Fruit fly (Drosophila melanogaster) whole organism, embryonic: ENCODE data around the gene CG33282.
A peak's percentile ranks its signal among the peaks of the same experiment; 100 is the strongest.

Experiments used
- Atf6 ChIP-seq: fragments of 200-800 bp; sonication (Bioruptor generic); IDR thresholded peaks from 2 replicates; pipeline ENCODE4 v1.3.6; 2022; ENCODE audit warnings: missing biosample characterization, missing genetic modification characterization
- B-H1 ChIP-seq: fragments of 200-800 bp; sonication (Bioruptor generic); IDR thresholded peaks from 3 replicates; pipeline ENCODE4 v1.3.6; 2022; ENCODE audit warnings: missing biosample characterization, missing genetic modification characterization
- CG10274 ChIP-seq: fragments of 200-800 bp; sonication (Bioruptor generic); optimal IDR thresholded peaks from 3 replicates; lab custom pipeline; 2017; ENCODE audit warnings: missing biosample characterization, mild to moderate bottlenecking, missing genetic modification characterization
- CG11247 ChIP-seq: fragments of 200-800 bp; sonication (Bioruptor generic); IDR thresholded peaks from 2 replicates; pipeline ENCODE4 v1.3.6; 2022; ENCODE audit warnings: missing biosample characterization, missing genetic modification characterization
- CG12236 ChIP-seq: fragments of 200-800 bp; sonication (Bioruptor generic); optimal IDR thresholded peaks from 2 replicates; lab custom pipeline; 2016; ENCODE audit warnings: missing biosample characterization, missing genetic modification characterization
- CG12299 ChIP-seq: fragments of 200-800 bp; sonication (Bioruptor generic); optimal IDR thresholded peaks from 2 replicates; lab custom pipeline; 2018; ENCODE audit warnings: missing biosample characterization, mild to moderate bottlenecking, missing genetic modification characterization
- CG14441 ChIP-seq: fragments of 200-800 bp; sonication (Bioruptor generic); IDR thresholded peaks from 2 replicates; pipeline ENCODE4 v1.3.6; 2022; ENCODE audit warnings: missing biosample characterization, missing genetic modification characterization
- CG15073 ChIP-seq: fragments of 200-800 bp; sonication (Bioruptor generic); optimal IDR thresholded peaks from 2 replicates; lab custom pipeline; 2016; ENCODE audit warnings: missing biosample characterization, missing genetic modification characterization
- CG1602 ChIP-seq: fragments of 200-800 bp; sonication (Bioruptor generic); optimal IDR thresholded peaks from 3 replicates; lab custom pipeline; 2016; ENCODE audit warnings: missing biosample characterization, missing genetic modification characterization
- CG1603 ChIP-seq: fragments of 200-800 bp; sonication (Bioruptor generic); optimal IDR thresholded peaks from 2 replicates; lab custom pipeline; 2019; ENCODE audit warnings: missing biosample characterization, mild to moderate bottlenecking, missing genetic modification characterization, moderate library complexity
- CG17829 ChIP-seq: fragments of 200-800 bp; optimal IDR thresholded peaks from 2 replicates; lab custom pipeline; 2019; ENCODE audit warnings: missing biosample characterization, mild to moderate bottlenecking, missing genetic modification characterization, moderate library complexity
- CG3163 ChIP-seq: fragments of 200-800 bp; sonication (Bioruptor generic); optimal IDR thresholded peaks from 3 replicates; lab custom pipeline; 2016; ENCODE audit warnings: missing biosample characterization, missing genetic modification characterization
- CG32532 ChIP-seq: fragments of 200-800 bp; sonication (Bioruptor generic); IDR thresholded peaks from 2 replicates; pipeline ENCODE4 v1.3.6; 2022; ENCODE audit warnings: missing biosample characterization, missing genetic modification characterization
- CG32767 ChIP-seq: fragments of 200-800 bp; sonication (Bioruptor generic); IDR thresholded peaks from 2 replicates; pipeline ENCODE4 v1.3.6; 2022; ENCODE audit warnings: missing biosample characterization, missing genetic modification characterization
- CG3407 ChIP-seq: fragments of 200-800 bp; sonication (Bioruptor generic); optimal IDR thresholded peaks from 2 replicates; lab custom pipeline; 2018; ENCODE audit warnings: missing biosample characterization, mild to moderate bottlenecking, missing genetic modification characterization
- CG3838 ChIP-seq: fragments of 200-800 bp; sonication (Bioruptor generic); optimal IDR thresholded peaks from 3 replicates; lab custom pipeline; 2016; ENCODE audit warnings: missing biosample characterization, missing genetic modification characterization
- CG43689 ChIP-seq: fragments of 200-800 bp; sonication (Bioruptor generic); IDR thresholded peaks from 2 replicates; pipeline ENCODE4 v1.3.6; 2022; ENCODE audit warnings: missing biosample characterization, missing genetic modification characterization
- CG4730 ChIP-seq: fragments of 200-800 bp; sonication (Bioruptor generic); IDR thresholded peaks from 2 replicates; pipeline ENCODE4 v1.3.6; 2022; ENCODE audit warnings: missing biosample characterization, missing genetic modification characterization
- CG6683 ChIP-seq: fragments of 200-800 bp; sonication (Bioruptor generic); optimal IDR thresholded peaks from 2 replicates; lab custom pipeline; 2017; ENCODE audit warnings: missing biosample characterization, mild to moderate bottlenecking, missing genetic modification characterization, missing genetic modification reagents
- CG6791 ChIP-seq: fragments of 200-800 bp; sonication (Bioruptor generic); IDR thresholded peaks from 3 replicates; pipeline ENCODE4 v1.3.6; 2022; ENCODE audit warnings: missing biosample characterization, missing genetic modification characterization; ENCODE audit not compliant: partially characterized antibody
- CG9727 ChIP-seq: fragments of 200-800 bp; sonication (Bioruptor generic); optimal IDR thresholded peaks from 3 replicates; lab custom pipeline; 2017; ENCODE audit warnings: missing biosample characterization, mild to moderate bottlenecking, missing genetic modification characterization
- D19A ChIP-seq: fragments of 200-800 bp; optimal IDR thresholded peaks from 3 replicates; lab custom pipeline; 2019; ENCODE audit warnings: missing biosample characterization, mild to moderate bottlenecking, missing genetic modification characterization, moderate library complexity
- D19B ChIP-seq: fragments of 200-800 bp; sonication (Bioruptor generic); optimal IDR thresholded peaks from 2 replicates; lab custom pipeline; 2017; ENCODE audit warnings: missing biosample characterization, mild to moderate bottlenecking, missing genetic modification characterization
- Dip2 ChIP-seq: fragments of 200-800 bp; sonication (Bioruptor generic); IDR thresholded peaks from 2 replicates; pipeline ENCODE4 v1.3.6; 2022; ENCODE audit warnings: missing biosample characterization, missing genetic modification characterization
- Dref ChIP-seq: fragments of 200-800 bp; sonication (Bioruptor generic); IDR thresholded peaks from 2 replicates; pipeline ENCODE4 v1.3.6; 2022; ENCODE audit warnings: missing biosample characterization, missing genetic modification characterization
- Drgx ChIP-seq: fragments of 200-800 bp; sonication (Bioruptor generic); IDR thresholded peaks from 2 replicates; pipeline ENCODE4 v1.3.6; 2022; ENCODE audit warnings: missing biosample characterization, missing genetic modification characterization
- Eip74EF ChIP-seq, 2 experiments: fragments of 200-800 bp in 1 of 2; fragments of >200 bp in 1 of 2; sonication (Bioruptor generic) in 1 of 2; optimal IDR thresholded peaks; 2 replicates each; lab custom pipeline; 2017 to 2019; ENCODE audit warnings: missing biosample characterization in 2 of 2, missing genetic modification characterization in 2 of 2, mild to moderate bottlenecking in 1 of 2, moderate library complexity in 1 of 2
- Lim3 ChIP-seq: fragments of 200-800 bp; sonication (Bioruptor generic); IDR thresholded peaks from 2 replicates; pipeline ENCODE4 v1.3.6; 2022; ENCODE audit warnings: missing biosample characterization, missing genetic modification characterization
- Med ChIP-seq: fragments of 200-800 bp; sonication (Bioruptor generic); peaks from one replicate; lab custom pipeline; 2016; ENCODE audit warnings: missing biosample characterization, missing genetic modification characterization, mild to moderate bottlenecking, inconsistent platforms, moderate library complexity
- Taf1 ChIP-seq: fragments of 200-800 bp; sonication (Bioruptor generic); IDR thresholded peaks from 2 replicates; pipeline ENCODE4 v1.3.6; 2022; ENCODE audit warnings: missing biosample characterization, missing genetic modification characterization
- amos ChIP-seq: fragments of 200-800 bp; sonication (Bioruptor generic); IDR thresholded peaks from 2 replicates; pipeline ENCODE4 v1.3.6; 2022; ENCODE audit warnings: missing biosample characterization, missing genetic modification characterization; ENCODE audit not compliant: partially characterized antibody
- ara ChIP-seq: fragments of 200-800 bp; sonication (Bioruptor generic); IDR thresholded peaks from 2 replicates; pipeline ENCODE4 v1.3.6; 2022; ENCODE audit warnings: missing biosample characterization, missing genetic modification characterization
- chif ChIP-seq, 2 experiments: fragments of 200-800 bp; sonication (Bioruptor generic); optimal IDR thresholded peaks; 3 replicates each; lab custom pipeline; 2016; ENCODE audit warnings: missing biosample characterization in 2 of 2, missing genetic modification characterization in 2 of 2
- chinmo ChIP-seq: fragments of 200-800 bp; sonication (Bioruptor generic); IDR thresholded peaks from 4 replicates; pipeline ENCODE4 v1.3.6; 2022; ENCODE audit warnings: missing biosample characterization, missing genetic modification characterization; ENCODE audit not compliant: partially characterized antibody
- da ChIP-seq: fragments of 200-800 bp; sonication (Bioruptor generic); optimal IDR thresholded peaks from 2 replicates; lab custom pipeline; 2016; ENCODE audit warnings: missing biosample characterization, missing genetic modification characterization
- dpn ChIP-seq, 2 experiments: fragments of 200-800 bp; sonication (Bioruptor generic); optimal IDR thresholded peaks; 3 replicates each; lab custom pipeline; 2016; ENCODE audit warnings: missing biosample characterization in 2 of 2, missing genetic modification characterization in 2 of 2
- dysf ChIP-seq: fragments of 200-800 bp; sonication (Bioruptor generic); IDR thresholded peaks from 3 replicates; pipeline ENCODE4 v1.3.6; 2022; ENCODE audit warnings: missing biosample characterization, missing genetic modification characterization
- fu2 ChIP-seq: fragments of 200-800 bp; sonication (Bioruptor generic); optimal IDR thresholded peaks from 2 replicates; lab custom pipeline; 2016; ENCODE audit warnings: missing biosample characterization, missing genetic modification characterization
- gem ChIP-seq: fragments of 200-800 bp; sonication (Bioruptor generic); optimal IDR thresholded peaks from 2 replicates; lab custom pipeline; 2019; ENCODE audit warnings: missing biosample characterization, mild to moderate bottlenecking, missing genetic modification characterization, moderate library complexity
- gfzf ChIP-seq: fragments of 200-800 bp; sonication (Bioruptor generic); optimal IDR thresholded peaks from 2 replicates; lab custom pipeline; 2016; ENCODE audit warnings: missing biosample characterization, mild to moderate bottlenecking, missing genetic modification characterization, moderate library complexity
- insv ChIP-seq, 2 experiments: fragments of 200-800 bp; sonication (Bioruptor generic); optimal IDR thresholded peaks; 3 replicates each; lab custom pipeline; 2016 to 2018; ENCODE audit warnings: missing biosample characterization in 2 of 2, missing genetic modification characterization in 2 of 2
- nom ChIP-seq: fragments of 200-800 bp; sonication (Bioruptor generic); optimal IDR thresholded peaks from 2 replicates; lab custom pipeline; 2017; ENCODE audit warnings: missing biosample characterization, missing genetic modification characterization, mild to moderate bottlenecking, moderate library complexity, missing genetic modification reagents
- rib ChIP-seq: fragments of 200-800 bp; sonication (Bioruptor generic); IDR thresholded peaks from 2 replicates; pipeline ENCODE4 v1.3.6; 2022; ENCODE audit warnings: missing biosample characterization, missing genetic modification characterization
- sqz ChIP-seq: fragments of 200-800 bp; sonication (Bioruptor generic); optimal IDR thresholded peaks from 3 replicates; lab custom pipeline; 2018; ENCODE audit warnings: missing biosample characterization, mild to moderate bottlenecking, missing genetic modification characterization
- tll ChIP-seq, 2 experiments: fragments of 200-800 bp in 1 of 2; fragments of >200 bp in 1 of 2; sonication (Bioruptor generic) in 1 of 2; optimal IDR thresholded peaks; 2 replicates each; lab custom pipeline; 2017 to 2019; ENCODE audit warnings: missing biosample characterization in 2 of 2, missing genetic modification characterization in 2 of 2, mild to moderate bottlenecking in 1 of 2, moderate library complexity in 1 of 2
- wek ChIP-seq: fragments of 200-800 bp; sonication (Bioruptor generic); optimal IDR thresholded peaks from 3 replicates; lab custom pipeline; 2018; ENCODE audit warnings: missing biosample characterization, mild to moderate bottlenecking, missing genetic modification characterization, moderate library complexity
- zen2 ChIP-seq: fragments of 200-800 bp; sonication (Bioruptor generic); IDR thresholded peaks from 3 replicates; pipeline ENCODE4 v1.3.6; 2022; ENCODE audit warnings: missing biosample characterization, missing genetic modification characterization; ENCODE audit not compliant: partially characterized antibody

Gene CG33282

dm6 chr2L:3302958-3303842 is 24.5 kb upstream of the CG33282 start, which contains the start of gene CG9663 (continued):
- peak; percentile 61 for TF ChIP-seq Drgx
- no peak for TF ChIP-seq CG3838 (GFP tag; lab: Kevin White, UChicago)
- peak; percentile 6 for TF ChIP-seq CG9727 (GFP tag; lab: Kevin White, UChicago)
- TF ChIP-seq B-H1 = peak; percentile 28; the same call in 1 of the 3 replicates
- peak; percentile 91 for TF ChIP-seq gfzf (GFP tag; lab: Kevin White, UChicago)
- TF ChIP-seq gem (tag; lab: Kevin White, UChicago) = peak; percentile 5
- TF ChIP-seq CG12299 (tag; lab: Kevin White, UChicago) = no peak
- TF ChIP-seq CG14441 (GFP tag; lab: Robert Waterston, UW) = no peak; the same call in 1 of the 2 replicates
- TF ChIP-seq Dip2 (GFP tag; lab: Robert Waterston, UW) = no peak
- peak; percentile 94 for TF ChIP-seq nom (GFP tag; lab: Kevin White, UChicago)
- no peak for TF ChIP-seq da (GFP tag; lab: Kevin White, UChicago)
- 0 out of 2 replicates have a peak, but pooled peaks have one; percentile 23 for TF ChIP-seq ara (GFP tag; lab: Robert Waterston, UW)
- TF ChIP-seq CG32532 (GFP tag; lab: Robert Waterston, UW) = 0 out of 2 replicates have a peak, but pooled peaks have one; percentile 46
- 0 out of 2 replicates have a peak, but pooled peaks have one; percentile 30 for TF ChIP-seq Taf1 (GFP tag; lab: Robert Waterston, UW)
- TF ChIP-seq Eip74EF (GFP tag; optimal IDR thresholded peaks at IDR 0.05; lab: Kevin White, UChicago) = peak in 1 of 2 experiments; percentile 5
- TF ChIP-seq CG6791 (GFP tag; lab: Robert Waterston, UW) = peak; percentile 65; the same call in 2 of the 3 replicates
- TF ChIP-seq CG10274 (GFP tag; lab: Kevin White, UChicago) = no peak
- TF ChIP-seq sqz (GFP tag; lab: Kevin White, UChicago) = peak; percentile 100
- no peak for TF ChIP-seq CG3407 (GFP tag; lab: Kevin White, UChicago)
- TF ChIP-seq CG43689 (GFP tag; lab: Robert Waterston, UW) = no peak
- TF ChIP-seq Dref (GFP tag; lab: Robert Waterston, UW) = peak; percentile 82
- no peak for TF ChIP-seq wek
- no peak for TF ChIP-seq Lim3 (GFP tag; lab: Robert Waterston, UW)
- peak; percentile 46; the same call in 1 of the 2 replicates for TF ChIP-seq amos (GFP tag; lab: Robert Waterston, UW)
- TF ChIP-seq Med (GFP tag; lab: Kevin White, UChicago) = peak; percentile 74
- no peak for TF ChIP-seq dysf (GFP tag; lab: Robert Waterston, UW)
- no peak for TF ChIP-seq chif (GFP tag; optimal IDR thresholded peaks at IDR 0.05; lab: Kevin White, UChicago)
- TF ChIP-seq CG12236 (GFP tag; lab: Kevin White, UChicago) = no peak
- TF ChIP-seq CG6683 = no peak
- peak; percentile 14 to 34 for TF ChIP-seq dpn (GFP tag; optimal IDR thresholded peaks at IDR 0.05; lab: Kevin White, UChicago)
- TF ChIP-seq CG15073 = peak; percentile 25
- no peak for TF ChIP-seq fu2 (GFP tag; lab: Kevin White, UChicago)
- peak; percentile 9 for TF ChIP-seq CG17829 (tag; lab: Kevin White, UChicago)
- TF ChIP-seq D19B (GFP tag; lab: Kevin White, UChicago) = no peak
- peak in 1 of 2 experiments; percentile 62 for TF ChIP-seq insv (GFP tag; optimal IDR thresholded peaks at IDR 0.05; lab: Kevin White, UChicago)
- peak; percentile 10 for TF ChIP-seq D19A (tag; lab: Kevin White, UChicago)
- TF ChIP-seq CG1603 (tag; lab: Kevin White, UChicago) = peak; percentile 57
- TF ChIP-seq CG32767 (GFP tag; lab: Robert Waterston, UW) = no peak
- 0 out of 2 replicates have a peak, but pooled peaks have one; percentile 10 for TF ChIP-seq CG11247 (GFP tag; lab: Robert Waterston, UW)
- no peak for TF ChIP-seq tll (GFP tag; optimal IDR thresholded peaks at IDR 0.05; lab: Kevin White, UChicago)
- no peak; the same call in 2 of the 3 replicates for TF ChIP-seq zen2 (GFP tag; lab: Robert Waterston, UW)
- peak; percentile 22 for TF ChIP-seq CG3163
- TF ChIP-seq chinmo (GFP tag; lab: Robert Waterston, UW) = peak; percentile 65; the same call in 2 of the 4 replicates
- no peak for TF ChIP-seq CG1602 (GFP tag; lab: Kevin White, UChicago)
- TF ChIP-seq Atf6 (GFP tag; lab: Robert Waterston, UW) = peak; percentile 14; the same call in 1 of the 2 replicates
- TF ChIP-seq CG4730 (GFP tag; lab: Robert Waterston, UW) = no peak
- TF ChIP-seq rib (GFP tag; lab: Robert Waterston, UW) = peak; percentile 46; the same call in 1 of the 2 replicates
